Fruit fly (Drosophila melanogaster): Measurements from ENCODE around the gene CG16782.

DNA sequence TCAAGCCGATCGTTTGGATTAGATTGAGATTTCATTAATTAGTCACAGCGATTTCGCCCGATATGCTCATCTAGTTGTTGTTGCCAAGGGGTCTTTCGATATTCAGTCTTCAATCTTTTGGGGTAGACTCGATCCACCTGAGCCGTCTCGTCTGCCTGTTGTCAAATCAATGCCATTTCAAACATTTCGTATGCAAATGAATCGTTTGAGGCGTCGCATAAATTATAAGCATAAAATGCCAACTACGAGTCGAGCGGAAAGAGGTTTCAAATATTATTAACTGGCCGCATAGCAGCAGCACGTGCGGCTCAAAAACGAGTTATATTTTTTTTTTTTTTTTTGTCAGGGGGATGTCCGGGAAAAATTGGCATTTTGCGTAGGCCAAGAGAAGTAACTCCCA, 48.6 kb downstream of the CG16782 start:
- TF ChIP-seq Dll (optimal IDR thresholded peaks at IDR 0.05) = no peak
- TF ChIP-seq pan (optimal IDR thresholded peaks at IDR 0.05) = no peak
